Fruit fly (Drosophila melanogaster) whole organism, pupa: ENCODE data around the gene CG5255.

Source experiments
- CG10348 ChIP-seq: fragments of 200-800 bp; sonication (Bioruptor generic); IDR thresholded peaks from 2 replicates; pipeline ENCODE4 v1.3.6; 2022; ENCODE audit warnings: missing biosample characterization, missing genetic modification characterization
- CG12605 ChIP-seq: fragments of 200-800 bp; sonication (Bioruptor generic); IDR thresholded peaks from 2 replicates; pipeline ENCODE4 v1.3.6; 2022; ENCODE audit warnings: missing biosample characterization, missing genetic modification characterization
- CG13204 ChIP-seq: fragments of 200-800 bp; sonication (Bioruptor generic); optimal IDR thresholded peaks from 2 replicates; lab custom pipeline; 2018; ENCODE audit warnings: missing biosample characterization, mild to moderate bottlenecking, missing genetic modification characterization, moderate library complexity
- CG14655 ChIP-seq: fragments of 200-800 bp; sonication (Bioruptor generic); optimal IDR thresholded peaks from 3 replicates; lab custom pipeline; 2017; ENCODE audit warnings: mild to moderate bottlenecking, missing biosample characterization, missing genetic modification reagents, missing genetic modification characterization
- CG15710 ChIP-seq: fragments of 200-800 bp; sonication (Bioruptor generic); optimal IDR thresholded peaks from 2 replicates; lab custom pipeline; 2018; ENCODE audit warnings: missing biosample characterization, mild to moderate bottlenecking, missing genetic modification characterization, moderate library complexity
- CG17806 ChIP-seq: fragments of 200-800 bp; sonication (Bioruptor generic); optimal IDR thresholded peaks from 2 replicates; lab custom pipeline; 2018; ENCODE audit warnings: missing biosample characterization, mild to moderate bottlenecking, missing genetic modification characterization, moderate library complexity
- CG32121 ChIP-seq: fragments of 200-800 bp; sonication (Bioruptor generic); IDR thresholded peaks from 2 replicates; pipeline ENCODE4 v1.3.6; 2022; ENCODE audit warnings: missing biosample characterization, missing genetic modification characterization
- CG34367 ChIP-seq: fragments of 200-800 bp; sonication (Bioruptor generic); optimal IDR thresholded peaks from 2 replicates; lab custom pipeline; 2018; ENCODE audit warnings: missing biosample characterization, mild to moderate bottlenecking, missing genetic modification characterization
- CG4496 ChIP-seq: fragments of 200-800 bp; sonication (Bioruptor generic); IDR thresholded peaks from 3 replicates; pipeline ENCODE4 v1.3.6; 2022; ENCODE audit warnings: missing biosample characterization, missing genetic modification characterization
- CG8159 ChIP-seq: fragments of 200-800 bp; sonication (Bioruptor generic); optimal IDR thresholded peaks from 3 replicates; lab custom pipeline; 2018; ENCODE audit warnings: missing biosample characterization, mild to moderate bottlenecking, missing genetic modification characterization, moderate library complexity
- CG8301 ChIP-seq: fragments of 200-800 bp; sonication (Bioruptor generic); optimal IDR thresholded peaks from 2 replicates; lab custom pipeline; 2018; ENCODE audit warnings: missing biosample characterization, mild to moderate bottlenecking, missing genetic modification characterization
- CG9948 ChIP-seq: fragments of 200-800 bp; sonication (Bioruptor generic); optimal IDR thresholded peaks from 2 replicates; lab custom pipeline; 2018; ENCODE audit warnings: missing biosample characterization, mild to moderate bottlenecking, missing genetic modification characterization, moderate library complexity
- D1 ChIP-seq: fragments of 200-800 bp; sonication (Bioruptor generic); optimal IDR thresholded peaks from 2 replicates; lab custom pipeline; 2018; ENCODE audit warnings: missing biosample characterization, mild to moderate bottlenecking, missing genetic modification characterization, moderate library complexity
- EcR ChIP-seq: fragments of 200-800 bp; sonication (Bioruptor generic); optimal IDR thresholded peaks from 3 replicates; lab custom pipeline; 2019; ENCODE audit warnings: missing biosample characterization, missing genetic modification characterization, mild to moderate bottlenecking, moderate library complexity, missing genetic modification reagents
- Ets98B ChIP-seq: fragments of 200-800 bp; sonication (Bioruptor generic); IDR thresholded peaks from 2 replicates; pipeline ENCODE4 v1.3.6; 2022; ENCODE audit warnings: missing biosample characterization, missing genetic modification characterization
- Pif1A ChIP-seq: fragments of 200-800 bp; sonication (Bioruptor generic); optimal IDR thresholded peaks from 3 replicates; lab custom pipeline; 2016; ENCODE audit warnings: missing biosample characterization, missing genetic modification characterization
- Pif1B ChIP-seq: fragments of 200-800 bp; sonication (Bioruptor generic); optimal IDR thresholded peaks from 3 replicates; lab custom pipeline; 2016; ENCODE audit warnings: missing biosample characterization, missing genetic modification characterization
- Snoo ChIP-seq: fragments of 200-800 bp; sonication (Bioruptor generic); optimal IDR thresholded peaks from 3 replicates; lab custom pipeline; 2017; ENCODE audit warnings: missing biosample characterization, mild to moderate bottlenecking, missing genetic modification characterization, inconsistent platforms
- fd96Ca ChIP-seq: fragments of 200-800 bp; sonication (Bioruptor generic); IDR thresholded peaks from 3 replicates; pipeline ENCODE4 v1.3.6; 2022; ENCODE audit warnings: missing biosample characterization, missing genetic modification characterization
- gl ChIP-seq: fragments of 200-800 bp; sonication (Bioruptor generic); optimal IDR thresholded peaks from 2 replicates; lab custom pipeline; 2018; ENCODE audit warnings: missing biosample characterization, mild to moderate bottlenecking, missing genetic modification characterization
- rn ChIP-seq: fragments of 200-800 bp; sonication (Bioruptor generic); IDR thresholded peaks from 2 replicates; pipeline ENCODE4 v1.3.6; 2022; ENCODE audit warnings: missing biosample characterization, missing genetic modification characterization

CG5255 gene

dm6 chr3R:17133897-17134296 lies 3.8 kb upstream of the CG5255 start, which contains the start of gene CG31267:
TSS of gene CG31267 (plus strand) at chr3R:17134197.
- TF ChIP-seq D1 (tag; lab: Kevin White, UChicago) (no peak), CG12605 (GFP tag; lab: Robert Waterston, UW) (no peak), CG13204 (GFP tag; lab: Kevin White, UChicago) (no peak), CG9948 (tag; lab: Kevin White, UChicago) (no peak), CG32121 (GFP tag; lab: Robert Waterston, UW) (no peak), CG8159 (no peak), CG10348 (no peak), CG17806 (tag; lab: Kevin White, UChicago) (no peak)

- no peak for TF ChIP-seq EcR (GFP tag; lab: Kevin White, UChicago)
- no peak for TF ChIP-seq gl
- TF ChIP-seq CG15710: no peak
- TF ChIP-seq Snoo (tag; lab: Kevin White, UChicago): no peak
- TF ChIP-seq CG4496 (GFP tag; lab: Robert Waterston, UW): no peak
- no peak for TF ChIP-seq CG8301 (tag; lab: Kevin White, UChicago)
- no peak for TF ChIP-seq CG9948 (tag; lab: Kevin White, UChicago)
- no peak for TF ChIP-seq CG12605 (GFP tag; lab: Robert Waterston, UW)
- no peak for TF ChIP-seq D1 (tag; lab: Kevin White, UChicago)
- no peak for TF ChIP-seq CG13204 (GFP tag; lab: Kevin White, UChicago)
- no peak for TF ChIP-seq Pif1B (GFP tag; lab: Kevin White, UChicago)
- no peak for TF ChIP-seq fd96Ca (GFP tag; lab: Robert Waterston, UW)
- TF ChIP-seq Ets98B (GFP tag; lab: Robert Waterston, UW): no peak
- TF ChIP-seq CG14655 (GFP tag; lab: Kevin White, UChicago): no peak
- no peak for TF ChIP-seq CG10348
- TF ChIP-seq rn (GFP tag; lab: Robert Waterston, UW): no peak
Observed at dm6 chr3R:17135747-17136146, 1.9 kb upstream of the CG5255 start, which contains the start of gene CG5246. TSS of gene CG5246 (plus strand) at chr3R:17136111.

DNA sequence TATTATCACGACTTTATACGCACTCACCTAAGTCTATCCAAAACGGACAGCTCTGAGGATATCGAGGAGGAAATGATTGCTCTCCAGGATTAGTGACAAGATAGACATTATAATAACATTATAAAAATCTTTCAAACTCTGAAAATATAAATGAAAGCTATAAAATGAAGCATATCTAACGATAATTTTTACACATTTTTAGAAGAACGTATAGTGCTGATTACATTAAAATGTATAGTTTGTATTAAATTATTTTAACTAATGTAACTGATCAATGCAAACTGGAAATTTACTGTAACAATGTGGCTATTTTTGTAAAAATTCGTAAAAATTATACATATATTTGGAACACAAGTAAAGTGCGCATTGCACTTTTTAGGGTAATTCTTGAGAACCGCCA lies 1.0 kb downstream of the CG5255 start, which contains the start of gene CG5265:
Gene CG5265, plus strand, starts transcription at position 301 of the 400 bp plus-strand sequence.
- TF ChIP-seq CG15710: no peak
- TF ChIP-seq gl: no peak
- no peak for TF ChIP-seq CG34367 (tag; lab: Kevin White, UChicago)
- TF ChIP-seq CG32121 (GFP tag; lab: Robert Waterston, UW): no peak
- TF ChIP-seq CG12605 (GFP tag; lab: Robert Waterston, UW): no peak
- TF ChIP-seq Ets98B (GFP tag; lab: Robert Waterston, UW): no peak

dm6 chr3R:17142304-17142703 lies 4.6 kb downstream of the CG5255 start, which contains the start of gene TwdlW:
TSS of gene TwdlW (minus strand) at chr3R:17142404.
- TF ChIP-seq CG13204 (GFP tag; lab: Kevin White, UChicago) (no peak), CG4496 (GFP tag; lab: Robert Waterston, UW) (no peak), CG34367 (tag; lab: Kevin White, UChicago) (no peak), EcR (GFP tag; lab: Kevin White, UChicago) (no peak), Pif1B (GFP tag; lab: Kevin White, UChicago) (no peak), CG10348 (no peak), CG15710 (no peak), gl (no peak), rn (GFP tag; lab: Robert Waterston, UW) (no peak), Ets98B (GFP tag; lab: Robert Waterston, UW) (no peak)

dm6 chr3R:17147647-17148244 lies 10.1 kb downstream of the CG5255 start:
- TF ChIP-seq CG4496 (GFP tag; lab: Robert Waterston, UW): no peak
- no peak for TF ChIP-seq Snoo (tag; lab: Kevin White, UChicago)
- TF ChIP-seq Pif1A (GFP tag; lab: Kevin White, UChicago): no peak
- TF ChIP-seq Pif1B (GFP tag; lab: Kevin White, UChicago): no peak
- no peak for TF ChIP-seq CG10348
- no peak for TF ChIP-seq CG15710
- TF ChIP-seq CG9948 (tag; lab: Kevin White, UChicago): no peak
- no peak for TF ChIP-seq CG12605 (GFP tag; lab: Robert Waterston, UW)
- TF ChIP-seq CG8159: no peak
- TF ChIP-seq CG8301 (tag; lab: Kevin White, UChicago): no peak

DNA sequence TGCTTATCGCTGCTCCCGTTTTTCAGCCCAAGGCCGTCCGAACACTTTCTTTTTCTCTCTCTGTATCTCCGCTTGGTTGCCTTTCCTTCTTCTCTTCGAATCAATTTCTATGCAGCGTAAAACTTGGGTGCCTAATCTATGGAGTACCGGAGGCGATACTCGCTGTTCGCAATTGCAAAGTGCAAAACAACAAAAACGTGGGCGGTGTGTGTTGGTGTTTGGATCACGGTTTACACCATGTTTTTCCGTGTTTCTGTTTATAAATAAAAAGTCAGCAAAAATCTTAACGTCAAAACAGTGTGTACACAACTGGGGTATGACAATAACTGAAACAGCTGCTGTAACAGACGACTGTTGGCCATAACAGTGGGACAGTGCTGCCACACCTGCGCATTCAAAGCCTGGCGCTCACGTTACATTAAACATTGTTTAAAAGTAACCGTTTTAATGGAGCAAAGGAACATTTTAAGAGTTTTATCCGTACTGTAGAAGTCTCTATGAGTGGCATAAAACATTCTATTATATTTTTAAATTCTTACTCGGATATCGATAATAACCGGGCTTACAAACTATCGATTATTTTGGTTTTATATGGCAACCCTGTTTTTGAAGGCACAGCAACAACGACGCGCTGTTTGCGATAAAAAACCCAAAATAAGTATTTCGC lies 11.5 kb downstream of the CG5255 start, which contains the start of the genes m-cup and Det:
Gene m-cup, minus strand, starts transcription at position 333 of the 667 bp plus-strand sequence.
Gene Det, plus strand, starts transcription at position 588 of the 667 bp plus-strand sequence.
- no peak for TF ChIP-seq CG17806 (tag; lab: Kevin White, UChicago)
- no peak for TF ChIP-seq rn (GFP tag; lab: Robert Waterston, UW)
- TF ChIP-seq EcR (GFP tag; lab: Kevin White, UChicago): no peak
- no peak for TF ChIP-seq CG10348
- TF ChIP-seq CG8301 (tag; lab: Kevin White, UChicago): no peak
- no peak for TF ChIP-seq Pif1A (GFP tag; lab: Kevin White, UChicago)
- TF ChIP-seq CG4496 (GFP tag; lab: Robert Waterston, UW): 0 out of 3 replicates have a peak, but pooled peaks have one; percentile 41
- TF ChIP-seq, all 21 proteins: peak for 1
